Fruit fly (Drosophila melanogaster) whole organism, embryonic: Measurements from ENCODE around the gene Mur2B.

Experiments used
- CG10147 ChIP-seq: fragments of 200-800 bp; sonication (Bioruptor generic); optimal IDR thresholded peaks from 2 replicates; lab custom pipeline; 2019; ENCODE audit warnings: missing biosample characterization, mild to moderate bottlenecking, missing genetic modification characterization, moderate library complexity
- CG11093 ChIP-seq: fragments of 200-800 bp; sonication (Bioruptor generic); IDR thresholded peaks from 3 replicates; pipeline ENCODE4 v1.3.6; 2022; ENCODE audit warnings: missing biosample characterization, missing genetic modification characterization
- CG11504 ChIP-seq: fragments of 200-800 bp; sonication (Bioruptor generic); optimal IDR thresholded peaks from 3 replicates; lab custom pipeline; 2019; ENCODE audit warnings: missing biosample characterization, mild to moderate bottlenecking, missing genetic modification characterization, moderate library complexity
- CG11696 ChIP-seq: fragments of 200-800 bp; sonication (Bioruptor generic); IDR thresholded peaks from 2 replicates; pipeline ENCODE4 v1.3.6; 2022; ENCODE audit warnings: missing biosample characterization, missing genetic modification characterization
- CG13624 ChIP-seq: fragments of 200-800 bp; sonication (Bioruptor generic); optimal IDR thresholded peaks from 2 replicates; lab custom pipeline; 2016; ENCODE audit warnings: missing biosample characterization, missing genetic modification characterization
- CG14050 ChIP-seq: fragments of 200-800 bp; sonication (Bioruptor generic); IDR thresholded peaks from 3 replicates; pipeline ENCODE4 v1.3.6; 2022; ENCODE audit warnings: missing biosample characterization, missing genetic modification characterization
- CG17328 ChIP-seq: fragments of 200-800 bp; sonication (Bioruptor generic); IDR thresholded peaks from 2 replicates; pipeline ENCODE4 v1.3.6; 2022; ENCODE audit warnings: missing biosample characterization, missing genetic modification characterization
- CG17359 ChIP-seq: fragments of 200-800 bp; sonication (Bioruptor generic); optimal IDR thresholded peaks from 3 replicates; lab custom pipeline; 2018; ENCODE audit warnings: missing biosample characterization, mild to moderate bottlenecking, missing genetic modification characterization, moderate library complexity
- CG18599 ChIP-seq: fragments of 200-800 bp; sonication (Bioruptor generic); optimal IDR thresholded peaks from 3 replicates; lab custom pipeline; 2017; ENCODE audit warnings: missing biosample characterization, missing genetic modification characterization, mild to moderate bottlenecking, moderate library complexity, missing genetic modification reagents
- CG2202 ChIP-seq: fragments of 200-800 bp; sonication (Bioruptor generic); optimal IDR thresholded peaks from 2 replicates; lab custom pipeline; 2018; ENCODE audit warnings: missing biosample characterization, mild to moderate bottlenecking, missing genetic modification characterization
- CG4617 ChIP-seq: fragments of 200-800 bp; sonication (Bioruptor generic); optimal IDR thresholded peaks from 3 replicates; lab custom pipeline; 2016; ENCODE audit warnings: missing biosample characterization, missing genetic modification characterization, borderline replicate concordance
- CG8290 ChIP-seq, 3 experiments: fragments of 200-800 bp; sonication (Bioruptor generic); optimal IDR thresholded peaks; 2 replicates each; lab custom pipeline; 2016 to 2019; ENCODE audit warnings: missing biosample characterization in 3 of 3, missing genetic modification characterization in 3 of 3, mild to moderate bottlenecking in 2 of 3, moderate library complexity in 1 of 3
- CG9215 ChIP-seq: fragments of 200-800 bp; sonication (Bioruptor generic); IDR thresholded peaks from 2 replicates; pipeline ENCODE4 v1.3.6; 2022; ENCODE audit warnings: missing biosample characterization, missing genetic modification characterization
- CG9727 ChIP-seq: fragments of 200-800 bp; sonication (Bioruptor generic); optimal IDR thresholded peaks from 3 replicates; lab custom pipeline; 2017; ENCODE audit warnings: missing biosample characterization, mild to moderate bottlenecking, missing genetic modification characterization
- CTCF ChIP-seq: fragments of 200-800 bp; sonication (Bioruptor generic); optimal IDR thresholded peaks from 2 replicates; lab custom pipeline; 2017; ENCODE audit warnings: missing biosample characterization, mild to moderate bottlenecking, missing genetic modification characterization, moderate library complexity
- CoRest ChIP-seq: fragments of 200-800 bp; sonication (Bioruptor generic); optimal IDR thresholded peaks from 3 replicates; lab custom pipeline; 2018; ENCODE audit warnings: missing biosample characterization, mild to moderate bottlenecking, missing genetic modification characterization, moderate library complexity
- Deaf1 ChIP-seq: fragments of 200-800 bp; optimal IDR thresholded peaks from 3 replicates; lab custom pipeline; 2019; ENCODE audit warnings: missing biosample characterization, mild to moderate bottlenecking, missing genetic modification characterization, moderate library complexity
- Dek ChIP-seq: fragments of 200-800 bp; sonication (Bioruptor generic); optimal IDR thresholded peaks from 3 replicates; lab custom pipeline; 2019; ENCODE audit warnings: missing biosample characterization, mild to moderate bottlenecking, missing genetic modification characterization, moderate library complexity
- Doc2 ChIP-seq: fragments of 200-800 bp; sonication (Bioruptor generic); IDR thresholded peaks from 2 replicates; pipeline ENCODE4 v1.3.6; 2022; ENCODE audit warnings: missing biosample characterization, missing genetic modification characterization
- Eip74EF ChIP-seq, 2 experiments: fragments of 200-800 bp in 1 of 2; fragments of >200 bp in 1 of 2; sonication (Bioruptor generic) in 1 of 2; optimal IDR thresholded peaks; 2 replicates each; lab custom pipeline; 2017 to 2019; ENCODE audit warnings: missing biosample characterization in 2 of 2, missing genetic modification characterization in 2 of 2, mild to moderate bottlenecking in 1 of 2, moderate library complexity in 1 of 2
- GATAe ChIP-seq: fragments of 200-800 bp; sonication (Bioruptor generic); conservative IDR thresholded peaks from 2 replicates; pipeline ENCODE4 v1.3.6; 2022; ENCODE audit warnings: missing biosample characterization, missing genetic modification characterization
- Med ChIP-seq: fragments of 200-800 bp; sonication (Bioruptor generic); peaks from one replicate; lab custom pipeline; 2016; ENCODE audit warnings: missing biosample characterization, missing genetic modification characterization, mild to moderate bottlenecking, inconsistent platforms, moderate library complexity
- PHDP ChIP-seq: fragments of 200-800 bp; sonication (Bioruptor generic); optimal IDR thresholded peaks from 3 replicates; lab custom pipeline; 2018; ENCODE audit warnings: missing biosample characterization, mild to moderate bottlenecking, missing genetic modification characterization, moderate library complexity
- Sox102F ChIP-seq: fragments of 200-800 bp; sonication (Bioruptor generic); optimal IDR thresholded peaks from 2 replicates; lab custom pipeline; 2018; ENCODE audit warnings: missing biosample characterization, mild to moderate bottlenecking, missing genetic modification characterization, moderate library complexity
- Xrp1 ChIP-seq: fragments of 200-800 bp; sonication (Bioruptor generic); IDR thresholded peaks from 2 replicates; pipeline ENCODE4 v1.3.6; 2022; ENCODE audit warnings: missing biosample characterization, missing genetic modification characterization
- abd-A ChIP-seq: fragments of 200-800 bp; sonication (Bioruptor generic); optimal IDR thresholded peaks from 3 replicates; lab custom pipeline; 2019; ENCODE audit warnings: missing biosample characterization, mild to moderate bottlenecking, missing genetic modification characterization, moderate library complexity
- bab2 ChIP-seq: fragments of 200-800 bp; sonication (Bioruptor generic); optimal IDR thresholded peaks from 2 replicates; lab custom pipeline; 2016; ENCODE audit warnings: missing biosample characterization, missing genetic modification characterization
- btn ChIP-seq: fragments of 200-800 bp; sonication (Bioruptor generic); optimal IDR thresholded peaks from 2 replicates; lab custom pipeline; 2016; ENCODE audit warnings: missing biosample characterization, missing genetic modification characterization
- crol ChIP-seq: fragments of 200-800 bp; sonication (Bioruptor generic); IDR thresholded peaks from 2 replicates; pipeline ENCODE4 v1.3.6; 2022; ENCODE audit warnings: missing biosample characterization, missing genetic modification characterization
- eve ChIP-seq, 2 experiments: fragments of >200 bp; optimal IDR thresholded peaks; 2 replicates each; lab custom pipeline; 2017; ENCODE audit warnings: missing biosample characterization in 2 of 2, missing genetic modification characterization in 2 of 2
- fd102C ChIP-seq: fragments of 200-800 bp; sonication (Bioruptor generic); optimal IDR thresholded peaks from 2 replicates; lab custom pipeline; 2018; ENCODE audit warnings: missing biosample characterization, mild to moderate bottlenecking, missing genetic modification characterization, moderate library complexity
- grn ChIP-seq: fragments of 200-800 bp; sonication (Bioruptor generic); optimal IDR thresholded peaks from 3 replicates; lab custom pipeline; 2017; ENCODE audit warnings: missing biosample characterization, missing genetic modification characterization
- ind ChIP-seq: fragments of 200-800 bp; sonication (Bioruptor generic); optimal IDR thresholded peaks from 3 replicates; lab custom pipeline; 2016; ENCODE audit warnings: missing biosample characterization, missing genetic modification characterization
- jigr1 ChIP-seq: fragments of 200-800 bp; sonication (Bioruptor generic); IDR thresholded peaks from 3 replicates; pipeline ENCODE4 v1.3.6; 2022; ENCODE audit warnings: missing biosample characterization, missing genetic modification characterization
- knrl ChIP-seq: fragments of 200-800 bp; sonication (Bioruptor generic); IDR thresholded peaks from 3 replicates; pipeline ENCODE4 v1.3.6; 2022; ENCODE audit warnings: missing biosample characterization, missing genetic modification characterization; ENCODE audit not compliant: partially characterized antibody
- lilli ChIP-seq: fragments of 200-800 bp; sonication (Bioruptor generic); optimal IDR thresholded peaks from 3 replicates; lab custom pipeline; 2016; ENCODE audit warnings: missing biosample characterization, missing genetic modification characterization
- mam ChIP-seq: fragments of 200-800 bp; sonication (Bioruptor generic); optimal IDR thresholded peaks from 3 replicates; lab custom pipeline; 2016; ENCODE audit warnings: missing biosample characterization, missing genetic modification characterization
- pros ChIP-seq: fragments of 200-800 bp; sonication (Bioruptor generic); optimal IDR thresholded peaks from 3 replicates; lab custom pipeline; 2019; ENCODE audit warnings: missing biosample characterization, mild to moderate bottlenecking, missing genetic modification characterization, moderate library complexity
- pum ChIP-seq: fragments of 200-800 bp; sonication (Bioruptor generic); optimal IDR thresholded peaks from 2 replicates; lab custom pipeline; 2016; ENCODE audit warnings: missing biosample characterization, missing genetic modification characterization
- row ChIP-seq: fragments of 200-800 bp; sonication (Bioruptor generic); IDR thresholded peaks from 3 replicates; pipeline ENCODE4 v1.3.6; 2022; ENCODE audit warnings: missing biosample characterization, missing genetic modification characterization
- scrt ChIP-seq: fragments of 200-800 bp; sonication (Bioruptor generic); optimal IDR thresholded peaks from 2 replicates; lab custom pipeline; 2018; ENCODE audit warnings: missing biosample characterization, mild to moderate bottlenecking, missing genetic modification characterization, moderate library complexity
- sens ChIP-seq: fragments of 200-800 bp; sonication (Bioruptor generic); peaks from one replicate; lab custom pipeline; 2016; ENCODE audit warnings: missing biosample characterization, missing genetic modification characterization
- sna ChIP-seq: fragments of 200-800 bp; sonication (Bioruptor generic); IDR thresholded peaks from 2 replicates; pipeline ENCODE4 v1.3.6; 2022; ENCODE audit warnings: missing biosample characterization, missing genetic modification characterization; ENCODE audit not compliant: partially characterized antibody
- sqz ChIP-seq: fragments of 200-800 bp; sonication (Bioruptor generic); optimal IDR thresholded peaks from 3 replicates; lab custom pipeline; 2018; ENCODE audit warnings: missing biosample characterization, mild to moderate bottlenecking, missing genetic modification characterization
- twi ChIP-seq: fragments of 200-800 bp; optimal IDR thresholded peaks from 2 replicates; lab custom pipeline; 2019; ENCODE audit warnings: missing biosample characterization, mild to moderate bottlenecking, missing genetic modification characterization, moderate library complexity
- usp ChIP-seq: fragments of >200 bp; optimal IDR thresholded peaks from 2 replicates; lab custom pipeline; 2017; ENCODE audit warnings: missing biosample characterization, missing genetic modification characterization
- zen2 ChIP-seq: fragments of 200-800 bp; sonication (Bioruptor generic); IDR thresholded peaks from 3 replicates; pipeline ENCODE4 v1.3.6; 2022; ENCODE audit warnings: missing biosample characterization, missing genetic modification characterization; ENCODE audit not compliant: partially characterized antibody
- zfh2 ChIP-seq: fragments of 200-800 bp; sonication (Bioruptor generic); optimal IDR thresholded peaks from 2 replicates; lab custom pipeline; 2016; ENCODE audit warnings: missing biosample characterization, missing genetic modification characterization

Mur2B gene

dm6 chrX:1587817-1588216 is 80.8 kb downstream of the Mur2B start:
- TF ChIP-seq abd-A, result peak; percentile 25
- TF ChIP-seq CG10147 (GFP tag; lab: Kevin White, UChicago), result no peak
- TF ChIP-seq Med (GFP tag; lab: Kevin White, UChicago), result peak; percentile 59
- no peak for TF ChIP-seq zfh2 (GFP tag; lab: Kevin White, UChicago)
- peak; percentile 90 for TF ChIP-seq scrt (GFP tag; lab: Kevin White, UChicago)
- TF ChIP-seq crol (GFP tag; lab: Robert Waterston, UW), result peak; percentile 52

dm6 chrX:1581121-1581520 is 87.5 kb downstream of the Mur2B start:
- TF ChIP-seq ind (GFP tag; lab: Kevin White, UChicago) (no peak), fd102C (GFP tag; lab: Kevin White, UChicago) (no peak), CG13624 (GFP tag; lab: Kevin White, UChicago) (no peak), crol (GFP tag; lab: Robert Waterston, UW) (peak; percentile 81; the same call in 1 of the 2 replicates), sqz (peak; percentile 44), pros (GFP tag; lab: Kevin White, UChicago) (peak; percentile 81), PHDP (tag; lab: Kevin White, UChicago) (no peak), abd-A (peak; percentile 81), Deaf1 (tag; lab: Kevin White, UChicago) (peak; percentile 20)

- TF ChIP-seq CG2202 (tag; lab: Kevin White, UChicago) (no peak), pum (GFP tag; lab: Kevin White, UChicago) (no peak), bab2 (GFP tag; lab: Kevin White, UChicago) (no peak), CG9727 (GFP tag; lab: Kevin White, UChicago) (no peak), eve (GFP tag; optimal IDR thresholded peaks at IDR 0.05; lab: Kevin White, UChicago) (no peak), mam (peak; percentile 26), GATAe (no peak), Dek (tag; lab: Kevin White, UChicago) (no peak), CoRest (tag; lab: Kevin White, UChicago) (peak; percentile 5), Doc2 (GFP tag; lab: Robert Waterston, UW) (no peak), CG17328 (no peak), CG14050 (no peak), jigr1 (no peak), CG18599 (peak; percentile 62), knrl (GFP tag; lab: Robert Waterston, UW) (no peak), CG8290 (GFP tag; optimal IDR thresholded peaks at IDR 0.05; lab: Kevin White, UChicago) (no peak), CG8290 (tag; optimal IDR thresholded peaks at IDR 0.05; lab: Kevin White, UChicago) (no peak), CTCF (GFP tag; lab: Kevin White, UChicago) (no peak), sna (GFP tag; lab: Robert Waterston, UW) (no peak), usp (no peak), CG11696 (GFP tag; lab: Robert Waterston, UW) (no peak), lilli (GFP tag; lab: Kevin White, UChicago) (no peak), CG4617 (no peak), Eip74EF (GFP tag; optimal IDR thresholded peaks at IDR 0.05; lab: Kevin White, UChicago) (no peak), zen2 (GFP tag; lab: Robert Waterston, UW) (no peak), Med (GFP tag; lab: Kevin White, UChicago) (peak; percentile 68), row (GFP tag; lab: Robert Waterston, UW) (peak; percentile 44), CG11093 (no peak), CG11504 (tag; lab: Kevin White, UChicago) (peak; percentile 37), btn (no peak), CG17359 (tag; lab: Kevin White, UChicago) (no peak), grn (GFP tag; lab: Kevin White, UChicago) (no peak), Sox102F (GFP tag; lab: Kevin White, UChicago) (no peak), sens (no peak), Xrp1 (GFP tag; lab: Robert Waterston, UW) (no peak), twi (tag; lab: Kevin White, UChicago) (no peak), CG9215 (GFP tag; lab: Robert Waterston, UW) (0 out of 2 replicates have a peak, but pooled peaks have one; percentile 26)
Measured at dm6 chrX:1580328-1580727, 88.3 kb downstream of the Mur2B start.
